Worm (Caenorhabditis elegans): ENCODE results near the gene ztf-22.

- no peak for TF ChIP-seq lin-39 (tag; optimal IDR thresholded peaks at IDR 0.05)
- no peak for TF ChIP-seq F37D6.2 (tag; optimal IDR thresholded peaks at IDR 0.05)
- no peak for TF ChIP-seq R02D3.7 (tag; optimal IDR thresholded peaks at IDR 0.05)
- no peak for TF ChIP-seq zip-11 (GFP tag; IDR thresholded peaks at IDR 0.05)
Measured at ce11 chrII:13278716-13279115, 6.9 kb downstream of the ztf-22 start.

All from whole organism, L4 larva.